Fruit fly (Drosophila melanogaster) S2 (cell line): ENCODE measurements around the gene CG6654.

Experiments used
- CG8478 ChIP-seq: fragments of >200 bp; optimal IDR thresholded peaks from 2 replicates; lab custom pipeline; 2018
- CTCF ChIP-seq, 2 experiments: fragments of >200 bp; optimal IDR thresholded peaks; 2 replicates each; lab custom pipeline; 2018

- no peak for TF ChIP-seq CTCF (optimal IDR thresholded peaks at IDR 0.05; lab: Kevin White, UChicago)
- TF ChIP-seq CG8478 (lab: Kevin White, UChicago): no peak
These were observed 15.2 kb downstream of the CG6654 start for dm6 chr3R:15198052-15198793.
